Fruit fly (Drosophila melanogaster): ENCODE results near the gene CG45079.

dm6 chr3R:17151376-17152026 is 27.2 kb downstream of the CG45079 start, which contains the start of gene CG5292:
- TF ChIP-seq pdm3 (GFP tag; optimal IDR thresholded peaks at IDR 0.05): no peak
- TF ChIP-seq net (GFP tag; optimal IDR thresholded peaks at IDR 0.05): peak; percentile 51
- TF ChIP-seq topi (GFP tag; optimal IDR thresholded peaks at IDR 0.05): no peak
- peak; percentile 1 for TF ChIP-seq CG8632 (GFP tag; optimal IDR thresholded peaks at IDR 0.05)
- peak; percentile 28 for TF ChIP-seq CG1621 (tag; optimal IDR thresholded peaks at IDR 0.05)
- TF ChIP-seq CG15336 (GFP tag; IDR thresholded peaks at IDR 0.05): peak; percentile 49; the same call in 1 of the 2 replicates
